Fruit fly (Drosophila melanogaster): Measurements from ENCODE around the gene SKIP.

- TF ChIP-seq usp (GFP tag; optimal IDR thresholded peaks at IDR 0.05) (no peak), Jra (GFP tag; optimal IDR thresholded peaks at IDR 0.05) (no peak), Hr78 (GFP tag; optimal IDR thresholded peaks at IDR 0.05) (no peak), Mio (GFP tag; optimal IDR thresholded peaks at IDR 0.05) (no peak), CG9705 (GFP tag; optimal IDR thresholded peaks at IDR 0.05) (no peak), rgr (GFP tag; optimal IDR thresholded peaks at IDR 0.05) (no peak), Vsx2 (GFP tag; optimal IDR thresholded peaks at IDR 0.05; ENCODE audit: partially characterized antibody) (no peak), h (GFP tag; optimal IDR thresholded peaks at IDR 0.05) (no peak), fru (GFP tag; optimal IDR thresholded peaks at IDR 0.05) (no peak), sage (GFP tag; optimal IDR thresholded peaks at IDR 0.05) (no peak), psq (GFP tag; optimal IDR thresholded peaks at IDR 0.05) (no peak), lola (GFP tag; optimal IDR thresholded peaks at IDR 0.05) (no peak), brk (GFP tag; optimal IDR thresholded peaks at IDR 0.05) (no peak)
Observed at dm6 chr3R:22272962-22273361, 139.3 kb downstream of the SKIP start.
